Worm (Caenorhabditis elegans): ENCODE data around the gene R08C7.11.

DNA sequence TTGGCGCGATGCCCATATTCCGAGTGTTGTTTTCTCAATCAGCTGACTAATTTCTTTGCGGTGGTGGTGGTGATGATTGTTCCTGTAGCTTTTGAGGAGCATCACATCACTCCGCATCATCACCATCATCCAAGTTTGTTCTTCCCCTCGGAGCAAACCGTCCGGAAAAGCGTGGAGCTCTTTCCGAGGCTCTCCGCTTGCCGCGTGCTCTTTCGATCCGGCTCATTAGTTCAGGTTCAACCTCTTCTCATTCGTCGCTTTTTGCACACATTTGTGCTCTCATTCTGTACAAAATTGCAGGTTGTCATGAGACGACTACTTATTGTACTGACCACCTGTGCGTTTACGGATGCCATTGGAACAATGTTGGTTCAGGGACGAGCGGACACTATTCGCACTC is 10.4 kb upstream of the R08C7.11 start, which contains the start of gene M01H9.5:
- TF ChIP-seq ama-1 (optimal IDR thresholded peaks at IDR 0.05): no peak
- TF ChIP-seq pqm-1 (tag; optimal IDR thresholded peaks at IDR 0.05): no peak
- no peak for TF ChIP-seq pha-2 (tag; optimal IDR thresholded peaks at IDR 0.05)
- TF ChIP-seq tbx-2 (tag; optimal IDR thresholded peaks at IDR 0.05): no peak
- TF ChIP-seq F13H6.1 (tag; optimal IDR thresholded peaks at IDR 0.05): no peak
- no peak for TF ChIP-seq ceh-9 (tag; optimal IDR thresholded peaks at IDR 0.05)
- TF ChIP-seq nhr-11 (tag; optimal IDR thresholded peaks at IDR 0.05): no peak
- TF ChIP-seq ceh-34 (tag; optimal IDR thresholded peaks at IDR 0.05): no peak
- TF ChIP-seq nfya-1 (tag; optimal IDR thresholded peaks at IDR 0.05): no peak
- TF ChIP-seq lin-11 (tag; optimal IDR thresholded peaks at IDR 0.05): no peak

All from whole organism, late embryonic.